Fruit fly (Drosophila melanogaster): ENCODE results near the gene CG7990.

Gene CG7990

dm6 chrX:19152570-19153287 is 49.0 kb downstream of the CG7990 start (continued):
- peak; percentile 57 for TF ChIP-seq CG7556 (GFP tag; optimal IDR thresholded peaks at IDR 0.05)
- TF ChIP-seq bigmax (GFP tag; optimal IDR thresholded peaks at IDR 0.05) = no peak
- TF ChIP-seq Meics (GFP tag; optimal IDR thresholded peaks at IDR 0.05) = peak; percentile 60
- TF ChIP-seq CG4820 (GFP tag; optimal IDR thresholded peaks at IDR 0.05) = peak; percentile 57
- peak; percentile 65 for TF ChIP-seq CG15269 (tag; optimal IDR thresholded peaks at IDR 0.05)
- TF ChIP-seq CG14667 (GFP tag; IDR thresholded peaks at IDR 0.05) = 0 out of 2 replicates have a peak, but pooled peaks have one; percentile 32
- TF ChIP-seq E2f2 (GFP tag; IDR thresholded peaks at IDR 0.05) = no peak
- TF ChIP-seq CG11696 (GFP tag; IDR thresholded peaks at IDR 0.05) = no peak
- TF ChIP-seq CG8388 (GFP tag; optimal IDR thresholded peaks at IDR 0.05) = peak; percentile 64
- TF ChIP-seq CG6813 (GFP tag; optimal IDR thresholded peaks at IDR 0.05) = no peak
- peak; percentile 21 for TF ChIP-seq CG13296 (GFP tag; optimal IDR thresholded peaks at IDR 0.05)
- peak; percentile 83 for TF ChIP-seq CG17361 (GFP tag; IDR thresholded peaks at IDR 0.05)
- TF ChIP-seq zen (tag; optimal IDR thresholded peaks at IDR 0.05) = peak; percentile 62
- peak; percentile 8 for TF ChIP-seq nerfin-1 (tag; optimal IDR thresholded peaks at IDR 0.05)
- no peak for TF ChIP-seq CG3726 (GFP tag; IDR thresholded peaks at IDR 0.05)
- TF ChIP-seq CG7357 (GFP tag; IDR thresholded peaks at IDR 0.05) = 0 out of 3 replicates have a peak, but pooled peaks have one; percentile 8
- TF ChIP-seq unpg (GFP tag; optimal IDR thresholded peaks at IDR 0.05) = peak; percentile 68
- TF ChIP-seq CG10979 (tag; optimal IDR thresholded peaks at IDR 0.05) = peak; percentile 75
- peak; percentile 7 for TF ChIP-seq CG18476 (GFP tag; optimal IDR thresholded peaks at IDR 0.05)
- peak; percentile 22 for TF ChIP-seq CG5245 (GFP tag; optimal IDR thresholded peaks at IDR 0.05)
- TF ChIP-seq CrebB (tag; optimal IDR thresholded peaks at IDR 0.05) = no peak
- no peak for TF ChIP-seq Myb (GFP tag; optimal IDR thresholded peaks at IDR 0.05)
- TF ChIP-seq Oli (tag; optimal IDR thresholded peaks at IDR 0.05) = peak; percentile 77
- TF ChIP-seq zfh1 (GFP tag; IDR thresholded peaks at IDR 0.05) = peak; percentile 59
- peak; percentile 47 for TF ChIP-seq org-1 (GFP tag; optimal IDR thresholded peaks at IDR 0.05)
- TF ChIP-seq Drgx (GFP tag; IDR thresholded peaks at IDR 0.05) = peak; percentile 35; the same call in 1 of the 2 replicates
- 0 out of 2 replicates have a peak, but pooled peaks have one; percentile 28 for TF ChIP-seq CG17328 (GFP tag; IDR thresholded peaks at IDR 0.05)
- no peak for TF ChIP-seq CG8765 (GFP tag; IDR thresholded peaks at IDR 0.05)
- TF ChIP-seq CG12104 (GFP tag; optimal IDR thresholded peaks at IDR 0.05) = peak; percentile 61
- TF ChIP-seq CG10543 (GFP tag; optimal IDR thresholded peaks at IDR 0.05) = no peak
- peak; percentile 70 for TF ChIP-seq tio (GFP tag; optimal IDR thresholded peaks at IDR 0.05)
- no peak for TF ChIP-seq Awh (GFP tag; IDR thresholded peaks at IDR 0.05)
- TF ChIP-seq gro (GFP tag; optimal IDR thresholded peaks at IDR 0.05) = no peak
- peak; percentile 56 for TF ChIP-seq CG17359 (tag; optimal IDR thresholded peaks at IDR 0.05)
- TF ChIP-seq CG10321 (GFP tag; IDR thresholded peaks at IDR 0.05) = no peak; the same call in 1 of the 2 replicates
- peak; percentile 23 for TF ChIP-seq cwo (GFP tag; optimal IDR thresholded peaks at IDR 0.05)
- TF ChIP-seq CG10654 (GFP tag; optimal IDR thresholded peaks at IDR 0.05) = peak; percentile 49
- no peak for TF ChIP-seq Hr39 (optimal IDR thresholded peaks at IDR 0.05)
- no peak for TF ChIP-seq CG9215 (GFP tag; IDR thresholded peaks at IDR 0.05)
- TF ChIP-seq cad (GFP tag; optimal IDR thresholded peaks at IDR 0.05) = no peak
- TF ChIP-seq lilli (GFP tag; optimal IDR thresholded peaks at IDR 0.05) = peak; percentile 35
- TF ChIP-seq Six4 (GFP tag; optimal IDR thresholded peaks at IDR 0.05) = peak; percentile 20
- TF ChIP-seq ttk (GFP tag; IDR thresholded peaks at IDR 0.05) = peak; percentile 29; the same call in 1 of the 2 replicates
- TF ChIP-seq PHDP (tag; optimal IDR thresholded peaks at IDR 0.05) = peak; percentile 57
- TF ChIP-seq ewg (GFP tag; optimal IDR thresholded peaks at IDR 0.05) = peak; percentile 54
- TF ChIP-seq CG18764 (GFP tag; optimal IDR thresholded peaks at IDR 0.05) = peak; percentile 18
- TF ChIP-seq CG18619 (GFP tag; optimal IDR thresholded peaks at IDR 0.05) = peak; percentile 25
- TF ChIP-seq ind (GFP tag; optimal IDR thresholded peaks at IDR 0.05) = peak; percentile 47
- no peak for TF ChIP-seq H15 (GFP tag; IDR thresholded peaks at IDR 0.05)
- TF ChIP-seq Dfd (GFP tag; optimal IDR thresholded peaks at IDR 0.05) = no peak

All from whole organism, embryonic.